Fruit fly (Drosophila melanogaster) whole organism, prepupa: ENCODE measurements around the gene CG14662.

Experiments used
- Blimp-1 ChIP-seq: fragments of 200-800 bp; sonication (Bioruptor generic); optimal IDR thresholded peaks from 3 replicates; lab custom pipeline; 2017; ENCODE audit warnings: missing biosample characterization, missing genetic modification characterization, mild to moderate bottlenecking, moderate library complexity, missing genetic modification reagents
- CG10631 ChIP-seq: fragments of 200-800 bp; sonication (Bioruptor generic); optimal IDR thresholded peaks from 2 replicates; lab custom pipeline; 2016; ENCODE audit warnings: missing biosample characterization, missing genetic modification characterization
- CG10669 ChIP-seq: fragments of 200-800 bp; sonication (Bioruptor generic); optimal IDR thresholded peaks from 3 replicates; lab custom pipeline; 2018; ENCODE audit warnings: missing biosample characterization, mild to moderate bottlenecking, missing genetic modification characterization, moderate library complexity
- CG11762 ChIP-seq: fragments of 200-800 bp; sonication (Bioruptor generic); optimal IDR thresholded peaks from 3 replicates; lab custom pipeline; 2016; ENCODE audit warnings: missing biosample characterization, missing genetic modification characterization; ENCODE audit not compliant: insufficient read depth
- CG11902 ChIP-seq: fragments of 200-800 bp; sonication (Bioruptor generic); optimal IDR thresholded peaks from 3 replicates; lab custom pipeline; 2016; ENCODE audit warnings: missing biosample characterization, missing genetic modification characterization
- CG1621 ChIP-seq: fragments of 200-800 bp; sonication (Bioruptor generic); optimal IDR thresholded peaks from 3 replicates; lab custom pipeline; 2018; ENCODE audit warnings: missing biosample characterization, mild to moderate bottlenecking, missing genetic modification characterization
- CG16779 ChIP-seq: fragments of 200-800 bp; sonication (Bioruptor generic); optimal IDR thresholded peaks from 3 replicates; lab custom pipeline; 2017; ENCODE audit warnings: missing biosample characterization, mild to moderate bottlenecking, missing genetic modification characterization
- CG32006 ChIP-seq: fragments of 200-800 bp; sonication (Bioruptor generic); optimal IDR thresholded peaks from 3 replicates; lab custom pipeline; 2017; ENCODE audit warnings: missing biosample characterization, mild to moderate bottlenecking, missing genetic modification characterization
- CG3919 ChIP-seq: fragments of 200-800 bp; sonication (Bioruptor generic); optimal IDR thresholded peaks from 3 replicates; lab custom pipeline; 2016; ENCODE audit warnings: missing biosample characterization, missing genetic modification characterization
- CG6792 ChIP-seq: fragments of 200-800 bp; sonication (Bioruptor generic); optimal IDR thresholded peaks from 3 replicates; lab custom pipeline; 2016; ENCODE audit warnings: missing biosample characterization, missing genetic modification characterization
- CG6808 ChIP-seq: fragments of 200-800 bp; sonication (Bioruptor generic); optimal IDR thresholded peaks from 3 replicates; lab custom pipeline; 2017; ENCODE audit warnings: missing biosample characterization, missing genetic modification characterization, mild to moderate bottlenecking, moderate library complexity, missing genetic modification reagents
- CG6854 ChIP-seq: fragments of 200-800 bp; sonication (Bioruptor generic); optimal IDR thresholded peaks from 2 replicates; lab custom pipeline; 2017; ENCODE audit warnings: missing biosample characterization, mild to moderate bottlenecking, missing genetic modification characterization
- CG8119 ChIP-seq: fragments of 200-800 bp; sonication (Bioruptor generic); IDR thresholded peaks from 3 replicates; pipeline ENCODE4 v1.3.6; 2022; ENCODE audit warnings: missing biosample characterization, missing genetic modification characterization
- CG8632 ChIP-seq: fragments of 200-800 bp; sonication (Bioruptor generic); optimal IDR thresholded peaks from 3 replicates; lab custom pipeline; 2016; ENCODE audit warnings: missing biosample characterization, missing genetic modification characterization
- CG9139 ChIP-seq: fragments of 200-800 bp; sonication (Bioruptor generic); optimal IDR thresholded peaks from 3 replicates; lab custom pipeline; 2017; ENCODE audit warnings: missing biosample characterization, mild to moderate bottlenecking, missing genetic modification characterization
- Eip75B ChIP-seq: fragments of 200-800 bp; sonication (Bioruptor generic); optimal IDR thresholded peaks from 3 replicates; lab custom pipeline; 2016; ENCODE audit warnings: missing biosample characterization, missing genetic modification characterization
- Eip78C ChIP-seq: fragments of 200-800 bp; sonication (Bioruptor generic); peaks from one replicate; lab custom pipeline; 2016; ENCODE audit warnings: missing biosample characterization, missing genetic modification characterization
- Ets21C ChIP-seq: fragments of 200-800 bp; sonication (Bioruptor generic); optimal IDR thresholded peaks from 3 replicates; lab custom pipeline; 2016; ENCODE audit warnings: missing biosample characterization, missing genetic modification characterization
- Ets96B ChIP-seq: fragments of 200-800 bp; optimal IDR thresholded peaks from 2 replicates; lab custom pipeline; 2019; ENCODE audit warnings: missing biosample characterization, mild to moderate bottlenecking, missing genetic modification characterization, moderate library complexity
- Hr38 ChIP-seq: sonication (Bioruptor generic); optimal IDR thresholded peaks from 2 replicates; lab custom pipeline; 2016; ENCODE audit warnings: missing biosample characterization, missing genetic modification characterization
- Hr4 ChIP-seq: fragments of 200-800 bp; sonication (Bioruptor generic); optimal IDR thresholded peaks from 3 replicates; lab custom pipeline; 2016; ENCODE audit warnings: missing biosample characterization, missing genetic modification characterization
- Met ChIP-seq: fragments of 200-800 bp; sonication (Bioruptor generic); optimal IDR thresholded peaks from 3 replicates; lab custom pipeline; 2016; ENCODE audit warnings: missing biosample characterization, missing genetic modification characterization
- OdsH ChIP-seq: fragments of 200-800 bp; sonication (Bioruptor generic); optimal IDR thresholded peaks from 3 replicates; lab custom pipeline; 2016; ENCODE audit warnings: missing biosample characterization, missing genetic modification characterization
- Smox ChIP-seq: fragments of 200-800 bp; sonication (Bioruptor generic); optimal IDR thresholded peaks from 3 replicates; lab custom pipeline; 2016; ENCODE audit warnings: missing biosample characterization, missing genetic modification characterization
- Sox102F ChIP-seq: fragments of 200-800 bp; sonication (Bioruptor generic); optimal IDR thresholded peaks from 2 replicates; lab custom pipeline; 2016; ENCODE audit warnings: missing biosample characterization, mild to moderate bottlenecking, missing genetic modification characterization
- acj6 ChIP-seq: fragments of 200-800 bp; sonication (Bioruptor generic); optimal IDR thresholded peaks from 3 replicates; lab custom pipeline; 2016; ENCODE audit warnings: missing biosample characterization, missing genetic modification characterization
- cyc ChIP-seq: fragments of 200-800 bp; sonication (Bioruptor generic); optimal IDR thresholded peaks from 3 replicates; lab custom pipeline; 2016; ENCODE audit warnings: missing biosample characterization, missing genetic modification characterization
- dac ChIP-seq: fragments of 200-800 bp; sonication (Bioruptor generic); optimal IDR thresholded peaks from 2 replicates; lab custom pipeline; 2017; ENCODE audit warnings: missing biosample characterization, mild to moderate bottlenecking, missing genetic modification characterization
- dsx ChIP-seq: fragments of 200-800 bp; optimal IDR thresholded peaks from 3 replicates; lab custom pipeline; 2019; ENCODE audit warnings: missing biosample characterization, mild to moderate bottlenecking, missing genetic modification characterization, moderate library complexity; ENCODE audit not compliant: poor library complexity, severe bottlenecking
- esn ChIP-seq: fragments of 200-800 bp; sonication (Bioruptor generic); optimal IDR thresholded peaks from 2 replicates; lab custom pipeline; 2016; ENCODE audit warnings: missing biosample characterization, mild to moderate bottlenecking, missing genetic modification characterization, moderate library complexity
- fd59A ChIP-seq: fragments of 200-800 bp; sonication (Bioruptor generic); optimal IDR thresholded peaks from 2 replicates; lab custom pipeline; 2017; ENCODE audit warnings: missing biosample characterization, mild to moderate bottlenecking, missing genetic modification characterization, missing genetic modification reagents
- fkh ChIP-seq: fragments of 200-800 bp; sonication (Bioruptor generic); optimal IDR thresholded peaks from 3 replicates; lab custom pipeline; 2017; ENCODE audit warnings: missing biosample characterization, mild to moderate bottlenecking, missing genetic modification characterization, moderate library complexity
- lz ChIP-seq: fragments of 200-800 bp; sonication (Bioruptor generic); optimal IDR thresholded peaks from 3 replicates; lab custom pipeline; 2016; ENCODE audit warnings: missing biosample characterization, missing genetic modification characterization
- salr ChIP-seq, 2 experiments: fragments of 200-800 bp; sonication (Bioruptor generic); optimal IDR thresholded peaks; 3 replicates each; lab custom pipeline; 2016 to 2018; ENCODE audit warnings: missing biosample characterization in 2 of 2, missing genetic modification characterization in 2 of 2, mild to moderate bottlenecking in 1 of 2
- spab ChIP-seq: fragments of 200-800 bp; sonication (Bioruptor generic); optimal IDR thresholded peaks from 2 replicates; lab custom pipeline; 2017; ENCODE audit warnings: missing biosample characterization, mild to moderate bottlenecking, missing genetic modification characterization, missing genetic modification reagents
- ss ChIP-seq, 2 experiments: fragments of 200-800 bp; sonication (Bioruptor generic); optimal IDR thresholded peaks; 2 replicates in 1 of 2; 3 replicates in 1 of 2; lab custom pipeline; 2017 to 2018; ENCODE audit warnings: mild to moderate bottlenecking in 2 of 2, missing biosample characterization in 2 of 2, missing genetic modification characterization in 2 of 2, moderate library complexity in 1 of 2
- svp ChIP-seq: fragments of 200-800 bp; sonication (Bioruptor generic); peaks from one replicate; lab custom pipeline; 2016; ENCODE audit warnings: missing biosample characterization, missing genetic modification characterization
- topi ChIP-seq: fragments of 200-800 bp; sonication (Bioruptor generic); optimal IDR thresholded peaks from 3 replicates; lab custom pipeline; 2016; ENCODE audit warnings: missing biosample characterization, missing genetic modification characterization
- vri ChIP-seq: fragments of 200-800 bp; sonication (Bioruptor generic); optimal IDR thresholded peaks from 3 replicates; lab custom pipeline; 2016; ENCODE audit warnings: missing biosample characterization, mild to moderate bottlenecking, missing genetic modification characterization

CG14662 gene

DNA sequence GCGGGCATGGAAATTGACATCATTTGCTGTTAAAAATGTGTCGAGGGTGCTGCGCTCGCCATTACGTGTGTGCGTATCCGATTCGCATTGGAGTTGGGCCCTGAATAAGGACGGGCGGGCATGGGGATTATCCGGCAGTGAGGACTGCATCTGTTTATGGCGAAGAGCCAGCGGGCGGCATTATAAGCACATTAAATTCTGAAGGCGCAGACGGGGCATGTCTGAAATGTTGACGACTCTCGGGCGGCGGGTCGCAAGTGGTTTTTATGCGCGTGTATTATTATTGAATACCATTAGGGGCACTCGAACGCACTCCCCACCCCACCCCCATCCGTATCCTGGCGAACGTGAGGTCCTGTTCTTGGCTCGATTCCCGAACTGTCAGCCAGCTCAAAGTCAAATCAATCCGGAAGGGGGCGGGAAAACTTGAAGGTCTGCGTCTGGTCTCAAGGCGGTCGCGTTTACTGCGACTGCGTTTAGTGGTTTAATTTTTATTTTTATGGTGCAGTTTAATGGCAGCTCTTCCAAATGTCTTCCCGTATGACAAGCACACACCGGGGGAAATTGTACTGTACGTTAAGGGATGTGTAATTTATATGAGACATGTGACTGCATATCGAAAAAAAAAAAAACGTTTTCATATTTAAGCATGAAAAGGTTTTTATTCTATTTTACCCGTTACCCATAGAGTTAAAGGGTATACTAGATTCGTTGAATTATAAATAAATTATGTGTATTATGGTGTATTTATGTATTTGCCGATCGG, 5.6 kb downstream of the CG14662 start:
- TF ChIP-seq Eip78C (GFP tag; lab: Kevin White, UChicago) (peak; percentile 62), CG1621 (peak; percentile 44), ss (GFP tag; optimal IDR thresholded peaks at IDR 0.05; lab: Kevin White, UChicago) (peak in 1 of 2 experiments; percentile 5), OdsH (no peak), dsx (GFP tag; lab: Kevin White, UChicago) (peak; percentile 4), fd59A (GFP tag; lab: Kevin White, UChicago) (no peak)
- TF ChIP-seq, all 60 proteins: peak for 4

DNA sequence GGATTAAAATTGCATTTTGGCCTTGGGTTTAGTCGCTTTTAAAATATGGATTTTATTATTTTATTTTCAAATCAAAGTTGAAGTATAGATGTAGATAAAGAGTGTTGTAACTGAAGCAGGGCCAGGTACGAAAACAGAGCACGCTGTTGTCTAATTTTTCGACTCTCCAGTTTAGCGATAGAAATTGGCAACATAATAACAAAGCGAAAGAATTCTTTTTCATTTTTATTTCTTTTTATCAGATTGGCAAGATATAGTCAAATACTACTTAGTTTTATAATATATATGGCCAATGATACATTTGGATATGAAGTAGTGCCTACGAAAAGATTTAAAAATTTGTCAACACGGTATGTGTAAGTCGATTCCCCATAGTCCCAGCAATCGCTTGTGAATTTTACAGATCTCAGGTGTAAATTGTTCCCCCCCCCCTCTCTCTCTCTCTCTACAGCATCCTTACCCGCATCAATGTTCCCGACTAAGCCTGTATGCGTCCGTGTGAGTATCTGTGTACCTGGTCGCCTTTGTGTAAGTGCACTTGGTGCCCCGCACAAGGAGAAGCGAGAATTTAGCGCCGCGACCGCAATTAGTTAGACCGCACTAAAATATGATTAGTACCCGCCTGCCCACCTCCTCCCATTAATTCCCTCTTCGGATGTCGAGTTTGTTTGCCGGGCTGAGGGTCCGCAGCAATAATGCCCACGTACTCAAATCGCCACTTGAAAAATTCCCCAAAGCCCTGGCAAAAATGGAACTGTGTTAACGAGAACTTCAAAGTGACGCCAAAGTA, 8.0 kb downstream of the CG14662 start:
- TF ChIP-seq Met (GFP tag; lab: Kevin White, UChicago) (peak; percentile 39), topi (peak; percentile 7), Eip75B (GFP tag; lab: Kevin White, UChicago) (peak; percentile 23), lz (GFP tag; lab: Kevin White, UChicago) (peak; percentile 22), fkh (no peak), CG3919 (no peak), CG16779 (tag; lab: Kevin White, UChicago) (peak; percentile 5), Eip78C (GFP tag; lab: Kevin White, UChicago) (peak; percentile 77), CG6792 (no peak), Hr38 (GFP tag; lab: Kevin White, UChicago) (no peak), esn (GFP tag; lab: Kevin White, UChicago) (peak; percentile 24), svp (GFP tag; lab: Kevin White, UChicago) (peak; percentile 62)
- TF ChIP-seq, all 60 proteins: peak for 8

DNA sequence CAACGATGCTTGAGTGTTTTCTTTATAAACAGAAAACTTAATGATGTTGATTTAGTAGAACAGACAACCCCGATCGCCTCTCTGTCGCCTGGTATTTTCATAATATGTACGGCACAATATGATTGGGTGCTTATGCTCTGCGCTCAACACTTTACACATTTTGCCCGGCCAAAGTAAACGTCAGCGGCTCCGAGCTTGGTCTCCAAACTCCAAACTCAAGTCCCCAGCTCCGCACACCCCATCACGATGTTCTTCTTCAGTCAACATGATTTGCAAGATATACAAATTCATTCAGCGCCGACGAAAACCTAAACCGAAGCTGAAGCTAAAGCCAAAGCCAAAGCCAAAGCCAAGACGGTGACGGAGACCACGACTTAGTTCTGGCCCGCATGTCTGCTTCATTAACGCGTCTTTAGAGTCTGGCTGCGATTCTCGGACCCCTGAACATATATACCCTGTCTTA, 8.7 kb downstream of the CG14662 start:
- TF ChIP-seq CG6854 (GFP tag; lab: Kevin White, UChicago) (peak; percentile 40), fkh (peak; percentile 90), CG32006 (no peak)

DNA sequence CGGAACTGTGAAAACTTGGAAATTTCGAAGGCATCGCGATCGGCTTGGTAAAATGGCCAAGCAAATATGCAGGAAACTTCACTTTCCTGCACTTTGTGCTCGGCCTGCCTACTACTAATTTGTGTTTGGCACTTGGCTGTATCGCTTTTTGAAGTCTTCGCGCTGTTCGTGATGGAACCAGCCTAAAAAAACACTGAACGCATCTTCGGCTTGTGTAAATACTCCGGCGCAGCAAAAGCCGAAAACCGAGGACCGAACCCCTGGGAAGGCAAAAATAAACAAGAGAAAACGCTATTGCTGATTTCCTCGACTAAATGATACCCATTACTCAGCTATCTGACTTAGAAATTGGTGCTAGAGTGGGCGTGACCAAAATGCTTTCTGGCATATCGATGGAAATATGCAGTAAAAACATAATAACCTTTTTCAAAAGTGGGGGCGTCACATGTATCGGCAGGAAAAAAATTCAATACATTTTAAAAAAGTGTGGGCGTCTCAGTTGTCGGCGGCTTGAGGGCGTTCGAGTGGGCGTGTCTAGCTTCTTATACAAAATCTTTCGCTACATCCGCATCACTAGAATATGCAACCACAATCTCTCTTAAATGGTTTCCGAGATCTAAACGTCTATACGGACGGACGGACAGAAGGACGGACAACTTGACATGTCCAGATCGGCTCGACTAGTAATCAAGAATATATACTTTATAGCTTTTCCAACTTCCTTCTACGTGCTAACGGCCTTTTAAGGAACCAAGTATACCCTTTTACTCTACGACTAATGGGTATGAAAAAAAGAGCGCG, 9.3 kb downstream of the CG14662 start:
- TF ChIP-seq Hr4 (GFP tag; lab: Kevin White, UChicago) (no peak), CG10631 (GFP tag; lab: Kevin White, UChicago) (no peak), topi (peak; percentile 12), CG8632 (no peak), acj6 (GFP tag; lab: Kevin White, UChicago) (no peak), vri (no peak), esn (GFP tag; lab: Kevin White, UChicago) (peak; percentile 18), Ets21C (no peak), salr (GFP tag; optimal IDR thresholded peaks at IDR 0.05; lab: Kevin White, UChicago) (no peak), Eip75B (GFP tag; lab: Kevin White, UChicago) (no peak), cyc (GFP tag; lab: Kevin White, UChicago) (no peak), Hr38 (GFP tag; lab: Kevin White, UChicago) (no peak), spab (no peak), CG8119 (GFP tag; lab: Robert Waterston, UW) (no peak), Ets96B (tag; lab: Kevin White, UChicago) (no peak), Sox102F (GFP tag; lab: Kevin White, UChicago) (no peak), Eip78C (GFP tag; lab: Kevin White, UChicago) (peak; percentile 79), Blimp-1 (GFP tag; lab: Kevin White, UChicago) (no peak), CG11902 (GFP tag; lab: Kevin White, UChicago) (no peak), CG32006 (peak; percentile 27), CG1621 (no peak), CG9139 (GFP tag; lab: Kevin White, UChicago) (no peak), fkh (peak; percentile 62), Met (GFP tag; lab: Kevin White, UChicago) (peak; percentile 9), ss (GFP tag; optimal IDR thresholded peaks at IDR 0.05; lab: Kevin White, UChicago) (no peak), dac (GFP tag; lab: Kevin White, UChicago) (no peak), CG11762 (GFP tag; lab: Kevin White, UChicago) (no peak), fd59A (GFP tag; lab: Kevin White, UChicago) (no peak), CG10669 (GFP tag; lab: Kevin White, UChicago) (no peak), svp (GFP tag; lab: Kevin White, UChicago) (peak; percentile 64), CG6808 (peak; percentile 4), Smox (GFP tag; lab: Kevin White, UChicago) (no peak)
